Worm (Caenorhabditis elegans) whole organism, L1 larva: ENCODE data around the gene col-160.
A peak's percentile ranks its signal among the peaks of the same experiment; 100 is the strongest.

ENCODE experiments used
- aha-1 ChIP-seq: fragments of 150-350 bp; optimal IDR thresholded peaks from 2 replicates; lab custom pipeline; 2014; ENCODE audit warnings: missing biosample characterization, missing genetic modification characterization
- ama-1 ChIP-seq: fragments of 150-350 bp; optimal IDR thresholded peaks from 2 replicates; lab custom pipeline; 2014
- blmp-1 ChIP-seq: fragments of 150-350 bp; optimal IDR thresholded peaks from 2 replicates; lab custom pipeline; 2014; ENCODE audit warnings: missing biosample characterization, missing genetic modification characterization
- ceh-63 ChIP-seq: fragments of 200-800 bp; sonication (Bioruptor generic); optimal IDR thresholded peaks from 2 replicates; lab custom pipeline; 2018; ENCODE audit warnings: mild to moderate bottlenecking, missing genetic modification characterization, missing compliant biosample characterization
- ceh-82 ChIP-seq, 3 experiments: fragments of 150-350 bp in 1 of 3; sonication (generic microtip) in 2 of 3; optimal IDR thresholded peaks; 2 replicates each; lab custom pipeline; 2014 to 2017; ENCODE audit warnings: missing biosample characterization in 3 of 3, missing genetic modification characterization in 3 of 3
- ceh-88 ChIP-seq: fragments of 200-800 bp; sonication (Bioruptor generic); IDR thresholded peaks from 2 replicates; pipeline ENCODE4 v1.3.6; 2022; ENCODE audit warnings: missing genetic modification characterization, missing compliant biosample characterization
- ceh-90 ChIP-seq: sonication (generic microtip); optimal IDR thresholded peaks from 2 replicates; lab custom pipeline; 2016; ENCODE audit warnings: missing genetic modification characterization, missing compliant biosample characterization
- efl-1 ChIP-seq, 4 experiments: fragments of 150-350 bp; optimal IDR thresholded peaks in 3 of 4; peaks in 1 of 4; 1 replicate in 1 of 4; 2 replicates in 3 of 4; lab custom pipeline; 2014; ENCODE audit warnings: missing biosample characterization in 2 of 4, missing genetic modification characterization in 2 of 4, missing genetic modification reagents in 2 of 4
- elt-2 ChIP-seq: sonication (generic microtip); optimal IDR thresholded peaks from 2 replicates; lab custom pipeline; 2016; ENCODE audit warnings: missing genetic modification characterization, mild to moderate bottlenecking, inconsistent platforms, missing compliant biosample characterization, missing genetic modification reagents
- elt-3 ChIP-seq, 6 experiments: fragments of 150-350 bp in 1 of 6; sonication (generic microtip); optimal IDR thresholded peaks; 2 replicates each; lab custom pipeline; 2017 to 2018; ENCODE audit warnings: missing biosample characterization in 6 of 6, missing genetic modification characterization in 6 of 6, inconsistent platforms in 1 of 6
- fkh-10 ChIP-seq: sonication (generic microtip); optimal IDR thresholded peaks from 2 replicates; lab custom pipeline; 2017; ENCODE audit warnings: missing biosample characterization, missing genetic modification reagents, missing genetic modification characterization
- grh-1 ChIP-seq: fragments of 200-800 bp; sonication (Bioruptor generic); IDR thresholded peaks from 2 replicates; pipeline ENCODE4 v1.3.6; 2022; ENCODE audit warnings: missing genetic modification reagents, missing genetic modification characterization, missing compliant biosample characterization
- hlh-17 ChIP-seq: fragments of 200-800 bp; sonication (Bioruptor generic); optimal IDR thresholded peaks from 2 replicates; lab custom pipeline; 2018; ENCODE audit warnings: missing genetic modification characterization, mild to moderate bottlenecking, missing compliant biosample characterization, moderate library complexity, borderline replicate concordance
- isw-1 ChIP-seq: fragments of 200-800 bp; sonication (Bioruptor generic); IDR thresholded peaks from 2 replicates; pipeline ENCODE4 v1.3.6; 2022; ENCODE audit warnings: missing genetic modification characterization, missing compliant biosample characterization
- jun-1 ChIP-seq: fragments of 150-350 bp; optimal IDR thresholded peaks from 2 replicates; lab custom pipeline; 2014; ENCODE audit warnings: missing biosample characterization, missing genetic modification reagents, missing genetic modification characterization
- lin-13 ChIP-seq: fragments of 150-350 bp; optimal IDR thresholded peaks from 2 replicates; lab custom pipeline; 2014; ENCODE audit warnings: missing biosample characterization, missing genetic modification reagents, missing genetic modification characterization
- lin-14 ChIP-seq: fragments of 200-800 bp; sonication (Bioruptor generic); optimal IDR thresholded peaks from 2 replicates; lab custom pipeline; 2018; ENCODE audit warnings: mild to moderate bottlenecking, missing genetic modification characterization, moderate library complexity, missing compliant biosample characterization
- lin-35 ChIP-seq, 2 experiments: fragments of 150-350 bp; optimal IDR thresholded peaks; 2 replicates each; lab custom pipeline; 2014; ENCODE audit warnings: missing biosample characterization in 2 of 2, missing genetic modification characterization in 2 of 2, missing genetic modification reagents in 2 of 2
- lin-39 ChIP-seq: fragments of 150-350 bp; optimal IDR thresholded peaks from 2 replicates; lab custom pipeline; 2014; ENCODE audit warnings: missing biosample characterization, missing genetic modification reagents, missing genetic modification characterization
- mef-2 ChIP-seq: fragments of 150-350 bp; optimal IDR thresholded peaks from 2 replicates; lab custom pipeline; 2014; ENCODE audit warnings: missing biosample characterization, missing genetic modification characterization
- nhr-11 ChIP-seq: fragments of 150-350 bp; optimal IDR thresholded peaks from 2 replicates; lab custom pipeline; 2014; ENCODE audit warnings: missing biosample characterization, missing genetic modification characterization
- nhr-19 ChIP-seq: fragments of 200-800 bp; sonication (Bioruptor generic); conservative IDR thresholded peaks from 2 replicates; pipeline ENCODE4 v1.3.6; 2022; ENCODE audit warnings: missing genetic modification characterization, missing compliant biosample characterization
- nhr-20 ChIP-seq: sonication (generic microtip); optimal IDR thresholded peaks from 2 replicates; lab custom pipeline; 2016; ENCODE audit warnings: mild to moderate bottlenecking, missing genetic modification characterization, missing compliant biosample characterization
- nhr-71 ChIP-seq: sonication (generic microtip); optimal IDR thresholded peaks from 2 replicates; lab custom pipeline; 2016; ENCODE audit warnings: mild to moderate bottlenecking, missing genetic modification characterization, moderate library complexity, missing compliant biosample characterization
- nhr-77 ChIP-seq: fragments of 150-350 bp; optimal IDR thresholded peaks from 2 replicates; lab custom pipeline; 2014; ENCODE audit warnings: missing biosample characterization, missing genetic modification characterization
- nhr-84 ChIP-seq: sonication (generic microtip); optimal IDR thresholded peaks from 2 replicates; lab custom pipeline; 2017; ENCODE audit warnings: missing biosample characterization, missing genetic modification characterization
- pax-3 ChIP-seq: fragments of 200-800 bp; sonication (Bioruptor generic); optimal IDR thresholded peaks from 2 replicates; lab custom pipeline; 2018; ENCODE audit warnings: mild to moderate bottlenecking, missing genetic modification characterization, moderate library complexity, missing compliant biosample characterization
- sptf-1 ChIP-seq: fragments of 150-350 bp; optimal IDR thresholded peaks from 2 replicates; lab custom pipeline; 2014; ENCODE audit warnings: missing biosample characterization, missing genetic modification characterization
- tbx-2 ChIP-seq: sonication (generic microtip); optimal IDR thresholded peaks from 2 replicates; lab custom pipeline; 2016; ENCODE audit warnings: missing genetic modification characterization, missing compliant biosample characterization
- unc-98 ChIP-seq: fragments of 200-800 bp; sonication (Bioruptor generic); IDR thresholded peaks from 2 replicates; pipeline ENCODE4 v1.3.6; 2022; ENCODE audit warnings: missing genetic modification characterization, missing compliant biosample characterization
- xbp-1 ChIP-seq: sonication (generic microtip); optimal IDR thresholded peaks from 2 replicates; lab custom pipeline; 2016; ENCODE audit warnings: missing genetic modification characterization, missing compliant biosample characterization
- zip-4 ChIP-seq: fragments of 200-800 bp; sonication (Bioruptor generic); optimal IDR thresholded peaks from 2 replicates; lab custom pipeline; 2018; ENCODE audit warnings: mild to moderate bottlenecking, missing genetic modification characterization, moderate library complexity, missing compliant biosample characterization
- ztf-11 ChIP-seq, 2 experiments: sonication (generic microtip); optimal IDR thresholded peaks; 2 replicates each; lab custom pipeline; 2016 to 2017; ENCODE audit warnings: missing genetic modification characterization in 2 of 2, missing biosample characterization in 1 of 2, missing compliant biosample characterization in 1 of 2

Gene col-160

DNA sequence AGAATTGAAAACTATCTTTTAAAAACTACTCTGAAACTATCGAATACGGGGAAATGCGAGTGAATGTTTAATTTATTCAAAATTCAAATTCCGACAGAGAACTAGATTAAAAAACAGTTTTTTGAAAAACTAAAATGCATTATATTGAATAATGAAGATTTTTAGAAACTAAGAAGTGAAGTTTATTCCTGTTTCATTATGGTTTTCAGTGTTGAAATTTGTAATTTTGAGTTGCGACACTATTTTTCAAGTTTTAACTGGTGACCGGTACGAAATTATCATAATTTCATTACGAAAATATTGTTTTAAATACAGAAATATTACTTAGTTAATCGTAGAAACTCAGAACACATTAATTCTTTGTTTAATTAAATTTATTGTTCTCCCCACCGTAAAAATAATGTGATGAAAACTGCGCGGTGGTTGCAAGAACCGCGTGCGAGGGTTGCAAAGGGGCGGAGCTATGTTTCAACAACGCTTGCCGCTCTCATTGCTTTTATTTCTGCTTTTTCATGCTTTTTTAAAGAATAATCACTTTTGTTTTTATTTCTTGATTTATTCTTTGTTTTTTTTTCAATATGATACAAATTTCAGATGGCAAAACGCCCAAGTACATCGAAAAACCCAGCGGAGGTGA is 25.8 kb downstream of the col-160 start, which contains the start of gene him-17 (continued):
- peak; percentile 61 for TF ChIP-seq tbx-2 (tag; lab: Kevin White, UChicago)
- TF ChIP-seq ceh-82 (tag; optimal IDR thresholded peaks at IDR 0.05; lab: Kevin White, UChicago) = peak; percentile 9 to 35 (median 30)
- peak; percentile 70 for TF ChIP-seq nhr-71 (tag; lab: Kevin White, UChicago)
- TF ChIP-seq isw-1 (GFP tag; lab: Robert Waterston, UW) = peak; percentile 6; the same call in 1 of the 2 replicates
- TF ChIP-seq nhr-84 (tag; lab: Kevin White, UChicago) = no peak
- peak; percentile 60 for TF ChIP-seq nhr-19 (GFP tag; lab: Robert Waterston, UW)

DNA sequence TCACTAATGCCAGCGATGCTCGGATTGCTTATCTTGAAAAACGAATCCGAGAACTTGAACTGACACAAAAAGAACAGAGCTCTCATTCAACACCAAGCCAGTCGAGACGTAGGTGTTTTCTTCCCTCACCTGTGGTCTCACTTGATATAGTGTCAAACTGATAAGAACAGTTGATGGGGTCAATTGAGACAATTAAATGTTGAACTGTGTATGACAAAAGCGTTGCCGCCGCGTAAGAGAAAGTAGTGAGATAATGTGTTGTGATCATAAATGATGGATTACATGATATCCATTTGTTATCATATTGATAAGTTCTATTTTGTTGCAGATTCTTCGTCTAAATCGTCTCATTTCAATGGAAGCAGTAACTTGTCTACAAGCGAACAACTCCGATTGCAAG is 28.3 kb downstream of the col-160 start:
- TF ChIP-seq tbx-2 (tag; lab: Kevin White, UChicago) = no peak
- TF ChIP-seq nhr-11 (tag; lab: Kevin White, UChicago) = no peak
- TF ChIP-seq ceh-88 (GFP tag; lab: Robert Waterston, UW) = no peak
- TF ChIP-seq hlh-17 (GFP tag; lab: Kevin White, UChicago) = no peak
- no peak for TF ChIP-seq mef-2
- no peak for TF ChIP-seq sptf-1 (tag; lab: Kevin White, UChicago)
- no peak for TF ChIP-seq fkh-10 (GFP tag; lab: Kevin White, UChicago)
- TF ChIP-seq ama-1 = no peak
- no peak for TF ChIP-seq lin-13 (GFP tag; lab: Kevin White, UChicago)
- no peak for TF ChIP-seq zip-4 (GFP tag; lab: Kevin White, UChicago)
- no peak for TF ChIP-seq nhr-77 (tag; lab: Kevin White, UChicago)
- no peak for TF ChIP-seq aha-1
- TF ChIP-seq elt-3 (tag; optimal IDR thresholded peaks at IDR 0.05; lab: Kevin White, UChicago) = peak in 5 of 6 experiments; percentile 34 to 86 (median 76)
- TF ChIP-seq xbp-1 (tag; lab: Kevin White, UChicago) = no peak
- no peak for TF ChIP-seq nhr-19 (GFP tag; lab: Robert Waterston, UW)
- no peak for TF ChIP-seq ceh-63 (GFP tag; lab: Kevin White, UChicago)
- 0 out of 2 replicates have a peak, but pooled peaks have one; percentile 17 for TF ChIP-seq grh-1 (GFP tag; lab: Robert Waterston, UW)
- TF ChIP-seq ceh-90 (tag; lab: Kevin White, UChicago) = no peak
- TF ChIP-seq blmp-1 = peak; percentile 93

DNA sequence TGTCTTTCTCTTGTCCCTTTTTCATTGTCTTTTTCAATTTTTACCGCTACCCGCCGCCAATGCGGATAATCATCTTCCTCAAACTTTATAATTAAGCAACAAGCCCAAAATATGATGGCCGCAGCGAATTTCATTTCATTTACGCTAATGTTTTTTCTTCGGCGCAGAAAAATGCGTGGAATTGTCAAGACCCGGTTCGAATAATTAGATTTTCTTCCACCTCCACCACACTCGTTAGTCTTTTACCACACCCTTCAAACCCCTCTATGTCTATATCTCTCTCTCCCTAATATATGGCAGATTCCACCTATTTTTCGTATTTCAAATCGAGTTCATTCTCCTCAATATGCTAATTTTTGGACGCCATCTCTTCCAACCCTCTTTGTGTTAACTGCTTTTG is 31.5 kb downstream of the col-160 start:
- TF ChIP-seq hlh-17 (GFP tag; lab: Kevin White, UChicago) (no peak), lin-14 (GFP tag; lab: Kevin White, UChicago) (peak; percentile 40), blmp-1 (peak; percentile 21)

DNA sequence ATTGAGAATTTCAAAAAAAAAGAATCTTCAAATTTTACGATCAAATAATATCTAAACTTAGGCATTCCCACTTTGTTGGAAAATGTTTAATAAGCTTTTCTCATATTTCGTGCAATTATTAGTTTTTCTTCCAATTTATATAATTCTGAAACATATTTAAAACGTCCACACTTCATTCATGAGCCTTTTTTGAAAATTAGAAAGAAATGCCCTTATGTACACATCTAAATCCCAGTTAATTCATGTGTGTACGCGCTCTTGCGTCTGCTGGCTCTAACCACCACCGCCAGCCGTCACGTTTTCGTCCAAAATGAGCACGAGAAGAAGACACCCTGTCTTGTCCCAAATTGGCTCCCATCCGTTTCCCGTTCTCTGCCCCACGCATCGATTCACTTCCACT is 35.4 kb downstream of the col-160 start:
- peak; percentile 60 for TF ChIP-seq lin-14 (GFP tag; lab: Kevin White, UChicago)
- TF ChIP-seq fkh-10 (GFP tag; lab: Kevin White, UChicago) = no peak

DNA sequence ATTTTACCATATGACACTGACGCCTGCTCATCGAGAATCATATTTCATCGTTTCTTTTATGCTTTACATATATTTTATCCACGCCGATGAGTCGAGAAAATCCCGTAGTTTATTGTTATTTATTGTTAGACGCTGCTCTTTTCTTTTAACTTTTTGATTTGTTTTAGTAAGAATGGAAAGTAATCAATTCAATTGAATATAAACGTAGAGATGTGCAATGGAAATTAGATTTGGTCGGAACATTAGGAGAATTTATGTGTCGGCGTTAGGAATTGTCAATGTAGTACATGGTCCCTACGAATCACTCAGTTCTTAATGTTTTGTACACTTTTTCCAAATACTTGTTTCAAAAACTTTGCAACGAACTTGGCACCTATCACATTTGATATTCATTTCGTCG is 36.7 kb downstream of the col-160 start:
- TF ChIP-seq fkh-10 (GFP tag; lab: Kevin White, UChicago) = peak; percentile 76
- no peak for TF ChIP-seq elt-2 (tag; lab: Kevin White, UChicago)
- no peak for TF ChIP-seq ztf-11 (tag; optimal IDR thresholded peaks at IDR 0.05; lab: Kevin White, UChicago)
- peak; percentile 27 for TF ChIP-seq lin-14 (GFP tag; lab: Kevin White, UChicago)

DNA sequence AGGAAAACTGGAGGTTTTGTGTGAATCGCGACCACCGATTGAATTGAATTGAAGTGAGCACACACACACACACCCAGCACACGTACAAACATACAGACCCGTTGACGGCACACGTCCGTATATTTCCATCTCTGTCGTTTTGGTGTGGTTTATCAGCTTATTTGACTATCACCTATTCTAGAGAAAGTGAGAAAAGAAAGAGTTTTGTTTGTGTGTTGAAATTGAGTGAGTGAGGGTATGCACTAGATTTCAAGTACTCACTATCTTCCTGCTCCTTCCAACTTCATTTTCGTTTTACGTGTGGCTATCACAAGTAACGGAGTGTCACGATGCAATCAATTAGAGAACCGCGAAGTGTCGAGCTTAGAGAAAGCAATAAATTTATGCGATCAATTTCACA is 38.1 kb downstream of the col-160 start:
- TF ChIP-seq lin-39 (tag; lab: Kevin White, UChicago) (no peak), elt-3 (tag; optimal IDR thresholded peaks at IDR 0.05; lab: Kevin White, UChicago) (no peak), nhr-20 (tag; lab: Kevin White, UChicago) (peak; percentile 15), zip-4 (GFP tag; lab: Kevin White, UChicago) (no peak), elt-2 (tag; lab: Kevin White, UChicago) (peak; percentile 60), nhr-71 (tag; lab: Kevin White, UChicago) (no peak), unc-98 (no peak), ztf-11 (tag; optimal IDR thresholded peaks at IDR 0.05; lab: Kevin White, UChicago) (no peak), efl-1 (optimal IDR thresholded peaks at IDR 0.05; lab: Kevin White, UChicago) (no peak), efl-1 (GFP tag; optimal IDR thresholded peaks at IDR 0.05 in 1 of 2; lab: Kevin White, UChicago) (peak in 1 of 2 experiments; percentile 12), tbx-2 (tag; lab: Kevin White, UChicago) (no peak), jun-1 (tag; lab: Kevin White, UChicago) (peak; percentile 11), lin-35 (GFP tag; optimal IDR thresholded peaks at IDR 0.05; lab: Kevin White, UChicago) (peak in 1 of 2 experiments; percentile 34), ceh-88 (GFP tag; lab: Robert Waterston, UW) (no peak), lin-14 (GFP tag; lab: Kevin White, UChicago) (peak; percentile 6), nhr-77 (tag; lab: Kevin White, UChicago) (no peak), pax-3 (tag; lab: Kevin White, UChicago) (peak; percentile 54), lin-13 (GFP tag; lab: Kevin White, UChicago) (no peak)
- TF ChIP-seq, all 84 proteins: peak for 7
